Fruit fly (Drosophila melanogaster): Measurements from ENCODE around the gene CG7560.
A peak's percentile ranks its signal among the peaks of the same experiment; 100 is the strongest.

Gene CG7560

dm6 chr3L:11419344-11419743 lies 5.6 kb upstream of the CG7560 start (continued):
- TF ChIP-seq Aef1 (GFP tag; IDR thresholded peaks at IDR 0.05) (no peak), CG4360 (GFP tag; IDR thresholded peaks at IDR 0.05) (no peak), tup (GFP tag; optimal IDR thresholded peaks at IDR 0.05) (no peak), CG15601 (tag; optimal IDR thresholded peaks at IDR 0.05) (peak; percentile 27), unc-4 (GFP tag; IDR thresholded peaks at IDR 0.05; ENCODE audit: partially characterized antibody) (no peak), CG1603 (tag; optimal IDR thresholded peaks at IDR 0.05) (no peak), CG4730 (GFP tag; IDR thresholded peaks at IDR 0.05) (no peak), tx (GFP tag; optimal IDR thresholded peaks at IDR 0.05) (no peak), phol (tag; optimal IDR thresholded peaks at IDR 0.05) (no peak), CG13296 (GFP tag; optimal IDR thresholded peaks at IDR 0.05) (no peak), CG8765 (GFP tag; IDR thresholded peaks at IDR 0.05) (no peak), Fer2 (tag; optimal IDR thresholded peaks at IDR 0.05) (no peak), kay (GFP tag; optimal IDR thresholded peaks at IDR 0.05) (no peak), CG9609 (GFP tag; optimal IDR thresholded peaks at IDR 0.05) (no peak), CG11085 (GFP tag; IDR thresholded peaks at IDR 0.05) (no peak), HmgZ (tag; optimal IDR thresholded peaks at IDR 0.05) (no peak), Hr78 (GFP tag; optimal IDR thresholded peaks at IDR 0.05) (peak in 1 of 2 experiments; percentile 45), fd64A (GFP tag; optimal IDR thresholded peaks at IDR 0.05) (no peak), pb (GFP tag; optimal IDR thresholded peaks at IDR 0.05) (peak; percentile 8), hb (GFP tag; IDR thresholded peaks at IDR 0.05; ENCODE audit: partially characterized antibody) (no peak), Hr39 (optimal IDR thresholded peaks at IDR 0.05) (no peak), Bteb2 (GFP tag; optimal IDR thresholded peaks at IDR 0.05) (no peak), CG11723 (GFP tag; optimal IDR thresholded peaks at IDR 0.05) (no peak), CG13775 (GFP tag; optimal IDR thresholded peaks at IDR 0.05) (no peak)

- no peak for TF ChIP-seq disco-r (GFP tag; optimal IDR thresholded peaks at IDR 0.05)
- peak; percentile 15; the same call in 1 of the 2 replicates for TF ChIP-seq MBD-R2 (GFP tag; IDR thresholded peaks at IDR 0.05)
- no peak for TF ChIP-seq vfl (GFP tag; optimal IDR thresholded peaks at IDR 0.05)
- TF ChIP-seq pros (GFP tag; optimal IDR thresholded peaks at IDR 0.05) = peak; percentile 42
- no peak for TF ChIP-seq lov (optimal IDR thresholded peaks at IDR 0.05)
- TF ChIP-seq lov (GFP tag; IDR thresholded peaks at IDR 0.05) = peak; percentile 69; the same call in 1 of the 3 replicates
- no peak for TF ChIP-seq ind (GFP tag; optimal IDR thresholded peaks at IDR 0.05)
- no peak for TF ChIP-seq CG17359 (tag; optimal IDR thresholded peaks at IDR 0.05)
- peak; percentile 20 for TF ChIP-seq zen (tag; optimal IDR thresholded peaks at IDR 0.05)
- no peak for TF ChIP-seq Mes4 (GFP tag; optimal IDR thresholded peaks at IDR 0.05)
- TF ChIP-seq Chrac-16 (GFP tag; optimal IDR thresholded peaks at IDR 0.05) = no peak
- TF ChIP-seq CG8290 (GFP tag; optimal IDR thresholded peaks at IDR 0.05) = no peak
- peak in 1 of 2 experiments; percentile 29 for TF ChIP-seq CG8290 (tag; optimal IDR thresholded peaks at IDR 0.05)
- TF ChIP-seq CG18619 (GFP tag; optimal IDR thresholded peaks at IDR 0.05) = no peak
- no peak for TF ChIP-seq CG14014 (GFP tag; IDR thresholded peaks at IDR 0.05)
- TF ChIP-seq nerfin-1 (tag; optimal IDR thresholded peaks at IDR 0.05) = no peak
- no peak for TF ChIP-seq CG7786 (GFP tag; optimal IDR thresholded peaks at IDR 0.05)
- TF ChIP-seq sens (GFP tag) = peak; percentile 70
- TF ChIP-seq Xrp1 (GFP tag; IDR thresholded peaks at IDR 0.05) = peak; percentile 5; the same call in 1 of the 2 replicates
- no peak for TF ChIP-seq Dp (GFP tag; optimal IDR thresholded peaks at IDR 0.05)
- TF ChIP-seq pan (optimal IDR thresholded peaks at IDR 0.05) = no peak
- no peak for TF ChIP-seq pan (GFP tag; optimal IDR thresholded peaks at IDR 0.05 in 1 of 2, IDR thresholded peaks at IDR 0.05 in 1 of 2)
- TF ChIP-seq Myb (GFP tag; optimal IDR thresholded peaks at IDR 0.05) = no peak
- no peak for TF ChIP-seq CG6654 (GFP tag; optimal IDR thresholded peaks at IDR 0.05)
- TF ChIP-seq CrebB (tag; optimal IDR thresholded peaks at IDR 0.05) = no peak
- no peak for TF ChIP-seq CG9215 (GFP tag; IDR thresholded peaks at IDR 0.05)
- TF ChIP-seq CG7372 (GFP tag; IDR thresholded peaks at IDR 0.05) = no peak
- TF ChIP-seq lbe (GFP tag; optimal IDR thresholded peaks at IDR 0.05) = no peak
- no peak for TF ChIP-seq Hsf (GFP tag; optimal IDR thresholded peaks at IDR 0.05)
- TF ChIP-seq Dip2 (GFP tag; IDR thresholded peaks at IDR 0.05) = no peak
- no peak for TF ChIP-seq CG4360 (GFP tag; IDR thresholded peaks at IDR 0.05)
These were observed 4.0 kb upstream of the CG7560 start for dm6 chr3L:11420976-11421375.
